Worm (Caenorhabditis elegans): ENCODE measurements around the gene T19C3.6.
A peak's percentile ranks its signal among the peaks of the same experiment; 100 is the strongest.

The T19C3.6 gene

ce11 chrIII:638319-638718 lies 7.0 kb upstream of the T19C3.6 start, which contains the start of gene sbds-1:
sbds-1 (minus strand) TSS chrIII:638419.
- TF ChIP-seq ceh-13 (GFP tag; optimal IDR thresholded peaks at IDR 0.05) (no peak), aly-1 (tag; optimal IDR thresholded peaks at IDR 0.05) (no peak), ets-7 (tag; optimal IDR thresholded peaks at IDR 0.05) (no peak), hmg-4 (GFP tag; optimal IDR thresholded peaks at IDR 0.05) (no peak), hmbx-1 (tag; optimal IDR thresholded peaks at IDR 0.05) (no peak), flt-1 (GFP tag; IDR thresholded peaks at IDR 0.05) (no peak), F13C5.2 (tag; optimal IDR thresholded peaks at IDR 0.05) (no peak), scrt-1 (GFP tag; IDR thresholded peaks at IDR 0.05) (no peak), tra-4 (tag; optimal IDR thresholded peaks at IDR 0.05) (no peak), B0310.2 (tag; optimal IDR thresholded peaks at IDR 0.05) (no peak), tbx-37 (GFP tag; conservative IDR thresholded peaks at IDR 0.05) (no peak), hnd-1 (tag; optimal IDR thresholded peaks at IDR 0.05) (no peak), ceh-36 (tag; optimal IDR thresholded peaks at IDR 0.05) (no peak), sea-1 (GFP tag; conservative IDR thresholded peaks at IDR 0.05) (no peak), ama-1 (optimal IDR thresholded peaks at IDR 0.05) (no peak), tbx-11 (GFP tag; IDR thresholded peaks at IDR 0.05) (no peak), pes-1 (GFP tag; IDR thresholded peaks at IDR 0.05) (no peak)

DNA sequence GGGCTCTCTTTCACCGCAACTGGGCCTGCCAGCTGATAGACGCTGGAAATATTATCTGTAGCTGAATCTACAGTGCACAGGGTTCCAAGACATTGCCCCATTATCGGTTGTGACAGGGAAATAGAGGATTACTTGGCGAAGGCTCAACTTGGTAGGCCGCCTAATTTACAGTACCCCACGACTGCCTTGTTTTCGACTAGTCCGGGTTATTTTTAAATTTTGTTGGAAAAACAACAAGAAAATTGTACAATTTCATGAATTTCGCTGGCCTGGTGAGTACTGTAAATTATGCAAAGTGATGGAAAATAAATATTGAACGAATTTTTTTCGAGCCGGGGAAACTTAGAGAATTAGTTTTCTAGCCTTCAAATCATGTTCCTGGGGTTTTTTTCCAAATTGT lies 4.7 kb upstream of the T19C3.6 start, which contains the start of gene T19C3.7:
T19C3.7 (minus strand) TSS at position 101 of the 400 bp plus-strand sequence.
- TF ChIP-seq ama-1 (optimal IDR thresholded peaks at IDR 0.05): no peak
- no peak for TF ChIP-seq ceh-13 (GFP tag; optimal IDR thresholded peaks at IDR 0.05)
- TF ChIP-seq hmg-4 (GFP tag; optimal IDR thresholded peaks at IDR 0.05): no peak
- TF ChIP-seq pes-1 (GFP tag; IDR thresholded peaks at IDR 0.05): no peak

- TF ChIP-seq F13C5.2 (tag; optimal IDR thresholded peaks at IDR 0.05) (peak; percentile 12), B0310.2 (tag; optimal IDR thresholded peaks at IDR 0.05) (no peak), flt-1 (GFP tag; IDR thresholded peaks at IDR 0.05) (no peak), hmbx-1 (tag; optimal IDR thresholded peaks at IDR 0.05) (no peak)
These were observed 3.3 kb upstream of the T19C3.6 start, which contains the start of gene fem-2 for ce11 chrIII:634618-635017. fem-2 (minus strand) TSS chrIII:634626.

DNA sequence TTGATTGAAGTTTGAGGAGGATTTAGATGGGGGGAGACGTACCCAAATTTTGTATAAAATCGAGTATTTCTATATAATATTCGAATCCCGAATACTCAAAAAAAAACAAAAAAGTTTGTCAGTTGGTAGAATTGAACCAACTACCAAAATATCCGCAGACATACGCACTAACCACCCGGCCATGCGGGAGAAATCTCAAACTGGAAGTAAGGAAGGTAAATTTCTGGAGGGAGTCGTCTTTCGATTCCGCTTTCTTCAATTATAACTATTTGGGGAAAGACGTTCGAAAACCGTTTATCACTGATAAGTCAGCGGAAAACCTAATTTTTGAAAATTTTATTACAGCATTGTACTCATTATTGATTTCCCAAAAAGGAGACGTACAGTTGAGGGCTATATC lies 2.4 kb downstream of the T19C3.6 start:
- peak; percentile 46; the same call in 1 of the 2 replicates for TF ChIP-seq tbx-11 (GFP tag; IDR thresholded peaks at IDR 0.05)
- TF ChIP-seq tbx-37 (GFP tag; conservative IDR thresholded peaks at IDR 0.05): peak; percentile 47
- TF ChIP-seq scrt-1 (GFP tag; IDR thresholded peaks at IDR 0.05): peak; percentile 75
- TF ChIP-seq pes-1 (GFP tag; IDR thresholded peaks at IDR 0.05): peak; percentile 62; the same call in 1 of the 2 replicates

- TF ChIP-seq aly-1 (tag; optimal IDR thresholded peaks at IDR 0.05): no peak
These were observed 3.5 kb downstream of the T19C3.6 start, which contains the start of gene T19C3.5 for ce11 chrIII:627838-628237. T19C3.5 (minus strand) TSS chrIII:627938.

DNA sequence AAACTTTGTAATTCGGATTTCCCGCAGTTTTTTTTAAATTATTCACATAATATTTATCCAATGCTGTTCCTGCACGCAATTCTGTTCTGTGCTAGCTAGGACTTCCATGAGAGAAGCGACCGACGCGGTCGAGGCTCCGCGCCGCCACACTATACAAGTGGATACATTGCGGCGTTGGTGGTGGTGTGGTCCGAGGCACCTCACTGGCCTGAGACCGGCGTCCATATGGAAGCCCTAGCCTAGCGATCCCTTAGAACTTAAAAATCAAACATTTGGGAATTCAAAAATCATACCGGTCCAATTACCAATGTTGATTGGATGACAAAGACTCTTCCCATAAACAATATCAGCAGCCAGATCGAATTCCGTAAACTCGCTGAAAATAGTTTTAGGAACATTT lies 5.2 kb downstream of the T19C3.6 start:
- TF ChIP-seq ceh-13 (GFP tag; optimal IDR thresholded peaks at IDR 0.05) (no peak), F13C5.2 (tag; optimal IDR thresholded peaks at IDR 0.05) (no peak), hmg-4 (GFP tag; optimal IDR thresholded peaks at IDR 0.05) (no peak), hmbx-1 (tag; optimal IDR thresholded peaks at IDR 0.05) (no peak), hnd-1 (tag; optimal IDR thresholded peaks at IDR 0.05) (no peak), tbx-11 (GFP tag; IDR thresholded peaks at IDR 0.05) (no peak), tra-4 (tag; optimal IDR thresholded peaks at IDR 0.05) (no peak), scrt-1 (GFP tag; IDR thresholded peaks at IDR 0.05) (no peak), tbx-37 (GFP tag; conservative IDR thresholded peaks at IDR 0.05) (no peak)

- TF ChIP-seq F13C5.2 (tag; optimal IDR thresholded peaks at IDR 0.05) (peak; percentile 54), hnd-1 (tag; optimal IDR thresholded peaks at IDR 0.05) (no peak), hmg-4 (GFP tag; optimal IDR thresholded peaks at IDR 0.05) (peak; percentile 71)
These were observed 7.6 kb downstream of the T19C3.6 start for ce11 chrIII:623754-624153.

DNA sequence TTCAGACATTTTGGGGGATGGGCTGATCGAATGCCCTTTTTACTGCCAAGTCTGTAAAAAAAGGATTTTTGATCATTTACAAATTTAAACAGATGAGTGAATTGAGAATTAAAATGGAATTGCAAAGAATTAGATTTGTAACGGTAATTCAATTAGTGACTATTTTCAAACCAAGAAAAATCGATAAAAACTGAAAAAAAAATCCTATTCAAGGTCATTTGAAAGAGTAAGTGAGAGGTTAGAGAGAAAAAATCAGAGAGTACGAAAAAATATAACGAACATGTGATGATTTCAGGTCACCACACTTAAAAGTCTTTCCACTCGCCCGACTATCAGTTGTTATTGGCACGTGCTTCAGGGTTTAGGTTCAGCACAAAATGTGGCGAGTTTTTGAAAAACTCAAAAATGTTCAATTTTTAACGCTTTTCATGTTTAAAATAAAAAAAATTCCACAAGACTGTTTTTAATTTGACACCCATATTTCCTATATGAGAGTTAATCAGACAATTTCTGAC lies 11.1 kb downstream of the T19C3.6 start, which contains the start of gene T19C3.4:
T19C3.4 (minus strand) TSS at position 51 of the 515 bp plus-strand sequence.
- no peak for TF ChIP-seq hnd-1 (tag; optimal IDR thresholded peaks at IDR 0.05)
- no peak for TF ChIP-seq aly-1 (tag; optimal IDR thresholded peaks at IDR 0.05)
- no peak for TF ChIP-seq flt-1 (GFP tag; IDR thresholded peaks at IDR 0.05)
- no peak for TF ChIP-seq ceh-13 (GFP tag; optimal IDR thresholded peaks at IDR 0.05)
- TF ChIP-seq ets-7 (tag; optimal IDR thresholded peaks at IDR 0.05): no peak
- TF ChIP-seq tbx-11 (GFP tag; IDR thresholded peaks at IDR 0.05): no peak
- no peak for TF ChIP-seq hmg-4 (GFP tag; optimal IDR thresholded peaks at IDR 0.05)
- no peak for TF ChIP-seq F13C5.2 (tag; optimal IDR thresholded peaks at IDR 0.05)
- no peak for TF ChIP-seq scrt-1 (GFP tag; IDR thresholded peaks at IDR 0.05)
- TF ChIP-seq tra-4 (tag; optimal IDR thresholded peaks at IDR 0.05): no peak
- TF ChIP-seq ama-1 (optimal IDR thresholded peaks at IDR 0.05): no peak
- TF ChIP-seq B0310.2 (tag; optimal IDR thresholded peaks at IDR 0.05): no peak

ce11 chrIII:617467-617866 lies 13.9 kb downstream of the T19C3.6 start, which contains the start of gene T19C3.2:
T19C3.2 (minus strand) TSS chrIII:617567.
- no peak for TF ChIP-seq ets-7 (tag; optimal IDR thresholded peaks at IDR 0.05)
- no peak for TF ChIP-seq tbx-11 (GFP tag; IDR thresholded peaks at IDR 0.05)
